Fruit fly (Drosophila melanogaster) whole organism, embryonic: Measurements from ENCODE around the gene flw.

ENCODE experiments used
- BEAF-32 ChIP-seq: fragments of 200-800 bp; sonication (Bioruptor generic); optimal IDR thresholded peaks from 3 replicates; lab custom pipeline; 2017; ENCODE audit warnings: missing biosample characterization, missing genetic modification characterization, mild to moderate bottlenecking, moderate library complexity, missing genetic modification reagents
- BtbVII ChIP-seq: fragments of 200-800 bp; sonication (Bioruptor generic); optimal IDR thresholded peaks from 3 replicates; lab custom pipeline; 2017; ENCODE audit warnings: missing biosample characterization, mild to moderate bottlenecking, missing genetic modification characterization
- CG13624 ChIP-seq: fragments of 200-800 bp; sonication (Bioruptor generic); optimal IDR thresholded peaks from 2 replicates; lab custom pipeline; 2016; ENCODE audit warnings: missing biosample characterization, missing genetic modification characterization
- CG13775 ChIP-seq: fragments of 200-800 bp; sonication (Bioruptor generic); optimal IDR thresholded peaks from 3 replicates; lab custom pipeline; 2017; ENCODE audit warnings: missing biosample characterization, mild to moderate bottlenecking, missing genetic modification characterization
- CG14014 ChIP-seq: fragments of 200-800 bp; sonication (Bioruptor generic); IDR thresholded peaks from 2 replicates; pipeline ENCODE4 v1.3.6; 2022; ENCODE audit warnings: missing biosample characterization, missing genetic modification characterization
- CG15073 ChIP-seq: fragments of 200-800 bp; sonication (Bioruptor generic); optimal IDR thresholded peaks from 2 replicates; lab custom pipeline; 2016; ENCODE audit warnings: missing biosample characterization, missing genetic modification characterization
- CG15479 ChIP-seq: fragments of 200-800 bp; sonication (Bioruptor generic); optimal IDR thresholded peaks from 3 replicates; lab custom pipeline; 2019; ENCODE audit warnings: missing biosample characterization, mild to moderate bottlenecking, missing genetic modification characterization, moderate library complexity
- CG3995 ChIP-seq: fragments of 200-800 bp; sonication (Bioruptor generic); optimal IDR thresholded peaks from 3 replicates; lab custom pipeline; 2016; ENCODE audit warnings: missing biosample characterization, missing genetic modification characterization
- CG4360 ChIP-seq: fragments of 200-800 bp; sonication (Bioruptor generic); IDR thresholded peaks from 2 replicates; pipeline ENCODE4 v1.3.6; 2022; ENCODE audit warnings: missing biosample characterization, missing genetic modification characterization
- CG6254 ChIP-seq: fragments of 200-800 bp; sonication (Bioruptor generic); optimal IDR thresholded peaks from 3 replicates; lab custom pipeline; 2017; ENCODE audit warnings: mild to moderate bottlenecking, missing biosample characterization, missing genetic modification reagents, missing genetic modification characterization
- CG6689 ChIP-seq: fragments of 200-800 bp; sonication (Bioruptor generic); IDR thresholded peaks from 2 replicates; pipeline ENCODE4 v1.3.6; 2022; ENCODE audit warnings: missing biosample characterization, missing genetic modification characterization
- CG8290 ChIP-seq, 3 experiments: fragments of 200-800 bp; sonication (Bioruptor generic); optimal IDR thresholded peaks; 2 replicates each; lab custom pipeline; 2016 to 2019; ENCODE audit warnings: missing biosample characterization in 3 of 3, missing genetic modification characterization in 3 of 3, mild to moderate bottlenecking in 2 of 3, moderate library complexity in 1 of 3
- CG9932 ChIP-seq: fragments of 200-800 bp; sonication (Bioruptor generic); IDR thresholded peaks from 2 replicates; pipeline ENCODE4 v1.3.6; 2022; ENCODE audit warnings: missing biosample characterization, missing genetic modification characterization
- Dll ChIP-seq: fragments of 200-800 bp; sonication (Bioruptor generic); IDR thresholded peaks from 4 replicates; pipeline ENCODE4 v1.3.6; 2022; ENCODE audit warnings: missing biosample characterization, missing genetic modification characterization; ENCODE audit not compliant: partially characterized antibody
- Doc3 ChIP-seq: fragments of 200-800 bp; sonication (Bioruptor generic); IDR thresholded peaks from 3 replicates; pipeline ENCODE4 v1.3.6; 2022; ENCODE audit warnings: missing biosample characterization, missing genetic modification characterization; ENCODE audit not compliant: partially characterized antibody
- Dref ChIP-seq: fragments of 200-800 bp; sonication (Bioruptor generic); IDR thresholded peaks from 2 replicates; pipeline ENCODE4 v1.3.6; 2022; ENCODE audit warnings: missing biosample characterization, missing genetic modification characterization
- Med ChIP-seq: fragments of 200-800 bp; sonication (Bioruptor generic); peaks from one replicate; lab custom pipeline; 2016; ENCODE audit warnings: missing biosample characterization, missing genetic modification characterization, mild to moderate bottlenecking, inconsistent platforms, moderate library complexity
- Oli ChIP-seq: fragments of 200-800 bp; sonication (Bioruptor generic); optimal IDR thresholded peaks from 2 replicates; lab custom pipeline; 2018; ENCODE audit warnings: missing biosample characterization, mild to moderate bottlenecking, missing genetic modification characterization, moderate library complexity
- Pdp1 ChIP-seq, 2 experiments: fragments of 200-800 bp; sonication (Bioruptor generic); optimal IDR thresholded peaks; 3 replicates each; lab custom pipeline; 2016; ENCODE audit warnings: missing biosample characterization in 2 of 2, missing genetic modification characterization in 2 of 2, mild to moderate bottlenecking in 1 of 2, moderate library complexity in 1 of 2
- Ptx1 ChIP-seq: fragments of 200-800 bp; sonication (Bioruptor generic); IDR thresholded peaks from 2 replicates; pipeline ENCODE4 v1.3.6; 2022; ENCODE audit warnings: missing biosample characterization, missing genetic modification characterization
- Scr ChIP-seq: fragments of 200-800 bp; sonication (Bioruptor generic); IDR thresholded peaks from 2 replicates; pipeline ENCODE4 v1.3.6; 2022; ENCODE audit warnings: missing biosample characterization, missing genetic modification characterization; ENCODE audit not compliant: partially characterized antibody
- Vsx1 ChIP-seq: fragments of 200-800 bp; sonication (Bioruptor generic); optimal IDR thresholded peaks from 2 replicates; lab custom pipeline; 2017; ENCODE audit warnings: missing biosample characterization, mild to moderate bottlenecking, missing genetic modification characterization, missing genetic modification reagents
- amos ChIP-seq: fragments of 200-800 bp; sonication (Bioruptor generic); IDR thresholded peaks from 2 replicates; pipeline ENCODE4 v1.3.6; 2022; ENCODE audit warnings: missing biosample characterization, missing genetic modification characterization; ENCODE audit not compliant: partially characterized antibody
- bsh ChIP-seq, 2 experiments: fragments of 200-800 bp; sonication (Bioruptor generic); optimal IDR thresholded peaks; 2 replicates each; lab custom pipeline; 2017 to 2018; ENCODE audit warnings: mild to moderate bottlenecking in 2 of 2, missing biosample characterization in 2 of 2, missing genetic modification characterization in 2 of 2, moderate library complexity in 1 of 2
- cwo ChIP-seq: fragments of 200-800 bp; sonication (Bioruptor generic); optimal IDR thresholded peaks from 3 replicates; lab custom pipeline; 2017; ENCODE audit warnings: missing biosample characterization, missing genetic modification characterization, mild to moderate bottlenecking, moderate library complexity, missing genetic modification reagents
- exex ChIP-seq: fragments of 200-800 bp; sonication (Bioruptor generic); optimal IDR thresholded peaks from 4 replicates; lab custom pipeline; 2018; ENCODE audit warnings: missing biosample characterization, mild to moderate bottlenecking, missing genetic modification characterization, moderate library complexity
- grau ChIP-seq: fragments of 200-800 bp; optimal IDR thresholded peaks from 3 replicates; lab custom pipeline; 2019; ENCODE audit warnings: missing biosample characterization, mild to moderate bottlenecking, missing genetic modification characterization, moderate library complexity
- inv ChIP-seq: fragments of 200-800 bp; sonication (Bioruptor generic); IDR thresholded peaks from 2 replicates; pipeline ENCODE4 v1.3.6; 2022; ENCODE audit warnings: missing biosample characterization, missing genetic modification characterization; ENCODE audit not compliant: partially characterized antibody
- lmd ChIP-seq: fragments of 200-800 bp; sonication (Bioruptor generic); IDR thresholded peaks from 2 replicates; pipeline ENCODE4 v1.3.6; 2022; ENCODE audit warnings: missing biosample characterization, missing genetic modification characterization
- mirr ChIP-seq: fragments of 200-800 bp; sonication (Bioruptor generic); optimal IDR thresholded peaks from 3 replicates; lab custom pipeline; 2018; ENCODE audit warnings: missing biosample characterization, mild to moderate bottlenecking, missing genetic modification characterization
- pfk ChIP-seq: fragments of 200-800 bp; sonication (Bioruptor generic); optimal IDR thresholded peaks from 2 replicates; lab custom pipeline; 2018; ENCODE audit warnings: missing biosample characterization, mild to moderate bottlenecking, missing genetic modification characterization, moderate library complexity
- row ChIP-seq: fragments of 200-800 bp; sonication (Bioruptor generic); IDR thresholded peaks from 3 replicates; pipeline ENCODE4 v1.3.6; 2022; ENCODE audit warnings: missing biosample characterization, missing genetic modification characterization
- sens ChIP-seq: fragments of 200-800 bp; sonication (Bioruptor generic); peaks from one replicate; lab custom pipeline; 2016; ENCODE audit warnings: missing biosample characterization, missing genetic modification characterization
- sim ChIP-seq: fragments of 200-800 bp; sonication (Bioruptor generic); IDR thresholded peaks from 2 replicates; pipeline ENCODE4 v1.3.6; 2022; ENCODE audit warnings: missing biosample characterization, missing genetic modification characterization
- slbo ChIP-seq: fragments of 200-800 bp; sonication (Bioruptor generic); IDR thresholded peaks from 2 replicates; pipeline ENCODE4 v1.3.6; 2022; ENCODE audit warnings: missing biosample characterization, missing genetic modification characterization
- slp2 ChIP-seq: fragments of 200-800 bp; sonication (Bioruptor generic); optimal IDR thresholded peaks from 2 replicates; lab custom pipeline; 2016; ENCODE audit warnings: missing biosample characterization, missing genetic modification characterization
- sug ChIP-seq: fragments of 200-800 bp; optimal IDR thresholded peaks from 2 replicates; lab custom pipeline; 2019; ENCODE audit warnings: missing biosample characterization, mild to moderate bottlenecking, missing genetic modification characterization, moderate library complexity

The flw gene

DNA sequence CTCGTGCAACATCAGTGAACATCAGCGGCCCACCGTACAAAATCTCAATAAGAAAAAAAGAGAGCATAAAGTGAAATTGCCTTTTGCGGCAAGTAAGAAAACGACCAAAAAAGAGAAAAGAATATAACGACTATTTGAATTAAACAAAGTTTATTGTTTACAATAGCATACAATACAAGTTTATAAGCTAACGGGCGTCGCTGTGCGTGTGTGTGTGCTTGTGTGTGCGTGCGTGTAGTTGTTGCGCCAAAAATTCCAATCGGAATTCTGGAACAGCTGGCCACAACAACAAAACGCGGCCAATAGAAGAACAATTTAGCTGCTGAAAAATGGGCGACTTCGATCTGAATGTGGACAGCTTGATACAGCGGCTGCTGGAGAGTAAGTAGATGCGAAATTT, 423 bp downstream of the flw start (continued):
- TF ChIP-seq CG15479, result peak; percentile 17

DNA sequence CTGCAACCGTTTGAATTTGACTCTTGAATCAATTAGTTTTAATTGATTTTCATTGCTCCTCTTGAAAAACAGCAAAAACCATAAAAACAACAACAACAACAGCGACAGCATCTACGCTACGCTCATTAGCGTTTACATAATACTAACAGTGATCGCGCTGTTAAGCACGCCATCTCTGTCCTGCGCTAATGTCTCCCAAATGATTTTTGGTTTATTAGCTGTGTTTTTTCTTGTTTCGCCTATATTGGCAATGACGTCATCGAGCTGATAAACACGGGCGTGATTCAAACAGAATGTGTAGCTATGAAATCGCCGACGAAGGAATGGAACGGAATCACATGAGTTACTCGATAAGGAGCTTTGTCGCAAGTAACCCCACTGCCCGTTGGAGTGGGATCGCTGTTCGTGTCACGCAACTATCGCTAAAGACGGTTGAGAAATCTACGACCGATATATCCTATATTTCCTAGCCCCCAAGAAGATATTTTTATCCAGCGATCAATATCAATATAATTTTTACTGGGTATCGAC, 1.1 kb downstream of the flw start:
- TF ChIP-seq row (GFP tag; lab: Robert Waterston, UW) (peak; percentile 45), slp2 (no peak), Dref (no peak), BEAF-32 (GFP tag; lab: Kevin White, UChicago) (peak; percentile 32), CG3995 (GFP tag; lab: Kevin White, UChicago) (peak; percentile 51), sug (tag; lab: Kevin White, UChicago) (peak; percentile 21), exex (tag; lab: Kevin White, UChicago) (peak; percentile 59), CG14014 (peak; percentile 13; the same call in 1 of the 2 replicates), lmd (GFP tag; lab: Robert Waterston, UW) (peak; percentile 20; the same call in 1 of the 2 replicates), CG13775 (no peak), slbo (GFP tag; lab: Robert Waterston, UW) (peak; percentile 40; the same call in 1 of the 2 replicates), sens (peak; percentile 27), grau (peak; percentile 25), CG6689 (GFP tag; lab: Robert Waterston, UW) (no peak), CG4360 (GFP tag; lab: Robert Waterston, UW) (peak; percentile 35), cwo (GFP tag; lab: Kevin White, UChicago) (peak; percentile 10), CG9932 (GFP tag; lab: Robert Waterston, UW) (peak; percentile 39; the same call in 1 of the 2 replicates), mirr (GFP tag; lab: Kevin White, UChicago) (peak; percentile 28), CG8290 (GFP tag; optimal IDR thresholded peaks at IDR 0.05; lab: Kevin White, UChicago) (no peak), CG8290 (tag; optimal IDR thresholded peaks at IDR 0.05; lab: Kevin White, UChicago) (peak in 1 of 2 experiments; percentile 0), pfk (GFP tag; lab: Kevin White, UChicago) (peak; percentile 85), CG6254 (GFP tag; lab: Kevin White, UChicago) (no peak), amos (peak; percentile 29; the same call in 1 of the 2 replicates), Vsx1 (GFP tag; lab: Kevin White, UChicago) (peak; percentile 23), Scr (GFP tag; lab: Robert Waterston, UW) (peak; percentile 47; the same call in 1 of the 2 replicates), sim (GFP tag; lab: Robert Waterston, UW) (no peak), CG15073 (GFP tag; lab: Kevin White, UChicago) (no peak), BtbVII (GFP tag; lab: Kevin White, UChicago) (peak; percentile 6), Ptx1 (GFP tag; lab: Robert Waterston, UW) (0 out of 2 replicates have a peak, but pooled peaks have one; percentile 20), Doc3 (GFP tag; lab: Robert Waterston, UW) (0 out of 3 replicates have a peak, but pooled peaks have one; percentile 37), Dll (GFP tag; lab: Robert Waterston, UW) (peak; percentile 44; the same call in 1 of the 4 replicates), inv (GFP tag; lab: Robert Waterston, UW) (peak; percentile 40; the same call in 1 of the 2 replicates), CG13624 (GFP tag; lab: Kevin White, UChicago) (peak; percentile 4), Oli (tag; lab: Kevin White, UChicago) (no peak), Med (GFP tag; lab: Kevin White, UChicago) (peak; percentile 85), bsh (GFP tag; optimal IDR thresholded peaks at IDR 0.05; lab: Kevin White, UChicago) (no peak), Pdp1 (GFP tag; optimal IDR thresholded peaks at IDR 0.05; lab: Kevin White, UChicago) (peak in 1 of 2 experiments; percentile 51)
